Fruit fly (Drosophila melanogaster): Measurements from ENCODE around the gene SMC3.
A peak's percentile ranks its signal among the peaks of the same experiment; 100 is the strongest.

SMC3 gene

dm6 chrX:16633181-16633957 lies 40.1 kb upstream of the SMC3 start (continued):
- no peak for TF ChIP-seq dsx (GFP tag; optimal IDR thresholded peaks at IDR 0.05; ENCODE audit: poor library complexity, severe bottlenecking)
- peak; percentile 22 for TF ChIP-seq net (GFP tag; optimal IDR thresholded peaks at IDR 0.05)
- no peak for TF ChIP-seq OdsH (GFP tag; optimal IDR thresholded peaks at IDR 0.05)
- TF ChIP-seq CG32006 (GFP tag; optimal IDR thresholded peaks at IDR 0.05): peak; percentile 63
- no peak for TF ChIP-seq CG10631 (GFP tag; optimal IDR thresholded peaks at IDR 0.05)
- TF ChIP-seq CG7368 (GFP tag; optimal IDR thresholded peaks at IDR 0.05): no peak
- no peak for TF ChIP-seq Met (GFP tag; optimal IDR thresholded peaks at IDR 0.05)
- peak in 1 of 2 experiments; percentile 3 for TF ChIP-seq salr (GFP tag; optimal IDR thresholded peaks at IDR 0.05)
- TF ChIP-seq Hr39 (GFP tag; optimal IDR thresholded peaks at IDR 0.05): no peak
- TF ChIP-seq CG6276 (GFP tag; optimal IDR thresholded peaks at IDR 0.05): peak; percentile 65
- TF ChIP-seq Eip75B (GFP tag; optimal IDR thresholded peaks at IDR 0.05): no peak
- TF ChIP-seq Sox15 (GFP tag; optimal IDR thresholded peaks at IDR 0.05): no peak
- no peak for TF ChIP-seq CG16779 (tag; optimal IDR thresholded peaks at IDR 0.05)
- TF ChIP-seq esn (GFP tag; optimal IDR thresholded peaks at IDR 0.05): no peak
- no peak for TF ChIP-seq fd85E (GFP tag; optimal IDR thresholded peaks at IDR 0.05)
- TF ChIP-seq CG10669 (GFP tag; optimal IDR thresholded peaks at IDR 0.05): no peak
- no peak for TF ChIP-seq CG8632 (GFP tag; optimal IDR thresholded peaks at IDR 0.05)
- TF ChIP-seq CG8319 (GFP tag; optimal IDR thresholded peaks at IDR 0.05): no peak
- TF ChIP-seq CG15336 (GFP tag; IDR thresholded peaks at IDR 0.05): peak; percentile 36; the same call in 1 of the 2 replicates
- no peak for TF ChIP-seq CG6792 (GFP tag; optimal IDR thresholded peaks at IDR 0.05)
- no peak for TF ChIP-seq Sox14 (GFP tag; optimal IDR thresholded peaks at IDR 0.05)
- peak; percentile 12 for TF ChIP-seq spab (GFP tag; optimal IDR thresholded peaks at IDR 0.05)
- no peak for TF ChIP-seq CG11902 (GFP tag; optimal IDR thresholded peaks at IDR 0.05)
- no peak for TF ChIP-seq Sox102F (GFP tag; optimal IDR thresholded peaks at IDR 0.05)
- TF ChIP-seq CG6163 (GFP tag; IDR thresholded peaks at IDR 0.05): no peak
- TF ChIP-seq Gug (GFP tag; IDR thresholded peaks at IDR 0.05): 0 out of 2 replicates have a peak, but pooled peaks have one; percentile 28
- peak; percentile 25; the same call in 2 of the 3 replicates for TF ChIP-seq eg (GFP tag; IDR thresholded peaks at IDR 0.05)
- no peak for TF ChIP-seq Hr4 (GFP tag; optimal IDR thresholded peaks at IDR 0.05)
- TF ChIP-seq CG4318 (GFP tag; optimal IDR thresholded peaks at IDR 0.05): no peak

- no peak for TF ChIP-seq Sox14 (GFP tag; optimal IDR thresholded peaks at IDR 0.05)
- TF ChIP-seq CG6163 (GFP tag; IDR thresholded peaks at IDR 0.05): no peak
- TF ChIP-seq CG1621 (tag; optimal IDR thresholded peaks at IDR 0.05): no peak
- TF ChIP-seq lz (GFP tag; optimal IDR thresholded peaks at IDR 0.05): no peak
- no peak for TF ChIP-seq CG6854 (GFP tag; optimal IDR thresholded peaks at IDR 0.05)
- no peak for TF ChIP-seq CG10631 (GFP tag; optimal IDR thresholded peaks at IDR 0.05)
- TF ChIP-seq CG11294 (GFP tag; IDR thresholded peaks at IDR 0.05): no peak
- TF ChIP-seq spab (GFP tag; optimal IDR thresholded peaks at IDR 0.05): no peak
- TF ChIP-seq vri (GFP tag; optimal IDR thresholded peaks at IDR 0.05): no peak
- no peak for TF ChIP-seq CG34406 (GFP tag; optimal IDR thresholded peaks at IDR 0.05)
- TF ChIP-seq Ets96B (tag; optimal IDR thresholded peaks at IDR 0.05): no peak
- TF ChIP-seq CG8632 (GFP tag; optimal IDR thresholded peaks at IDR 0.05): no peak
Observed at dm6 chrX:16632135-16632534, 38.9 kb upstream of the SMC3 start, which contains the start of gene CG9777. Gene CG9777 (minus strand): TSS chrX:16632235.

dm6 chrX:16624519-16624918 lies 31.3 kb upstream of the SMC3 start:
- TF ChIP-seq dac (GFP tag; optimal IDR thresholded peaks at IDR 0.05): no peak
- TF ChIP-seq acj6 (GFP tag; optimal IDR thresholded peaks at IDR 0.05): no peak
- TF ChIP-seq CG7368 (GFP tag; optimal IDR thresholded peaks at IDR 0.05): no peak
- TF ChIP-seq CG8319 (GFP tag; optimal IDR thresholded peaks at IDR 0.05): no peak
- no peak for TF ChIP-seq topi (GFP tag; optimal IDR thresholded peaks at IDR 0.05)
- no peak for TF ChIP-seq Hr39 (GFP tag; optimal IDR thresholded peaks at IDR 0.05)
- no peak for TF ChIP-seq net (GFP tag; optimal IDR thresholded peaks at IDR 0.05)
- TF ChIP-seq Blimp-1 (GFP tag; optimal IDR thresholded peaks at IDR 0.05): no peak
- no peak for TF ChIP-seq CG8632 (GFP tag; optimal IDR thresholded peaks at IDR 0.05)
- no peak for TF ChIP-seq CG11294 (GFP tag; IDR thresholded peaks at IDR 0.05)
- no peak for TF ChIP-seq esn (GFP tag; optimal IDR thresholded peaks at IDR 0.05)
- no peak for TF ChIP-seq Hr4 (GFP tag; optimal IDR thresholded peaks at IDR 0.05)
- TF ChIP-seq CG10669 (GFP tag; optimal IDR thresholded peaks at IDR 0.05): no peak
- TF ChIP-seq salr (GFP tag; optimal IDR thresholded peaks at IDR 0.05): no peak

Data from whole organism, prepupa.